Fruit fly (Drosophila melanogaster) whole organism, embryonic: ENCODE results near the gene CG3534.
A peak's percentile ranks its signal among the peaks of the same experiment; 100 is the strongest.

ENCODE experiments used
- Antp ChIP-seq: fragments of 200-800 bp; sonication (Bioruptor generic); optimal IDR thresholded peaks from 3 replicates; lab custom pipeline; 2016; ENCODE audit warnings: missing biosample characterization, missing genetic modification characterization
- Bteb2 ChIP-seq: fragments of 200-800 bp; sonication (Bioruptor generic); optimal IDR thresholded peaks from 2 replicates; lab custom pipeline; 2016; ENCODE audit warnings: missing biosample characterization, missing genetic modification characterization
- CG10462 ChIP-seq: fragments of 200-800 bp; sonication (Bioruptor generic); optimal IDR thresholded peaks from 2 replicates; lab custom pipeline; 2016; ENCODE audit warnings: missing biosample characterization, missing genetic modification characterization
- CG12299 ChIP-seq: fragments of 200-800 bp; sonication (Bioruptor generic); optimal IDR thresholded peaks from 2 replicates; lab custom pipeline; 2018; ENCODE audit warnings: missing biosample characterization, mild to moderate bottlenecking, missing genetic modification characterization
- CG12659 ChIP-seq: fragments of 200-800 bp; sonication (Bioruptor generic); optimal IDR thresholded peaks from 3 replicates; lab custom pipeline; 2017; ENCODE audit warnings: mild to moderate bottlenecking, missing biosample characterization, missing genetic modification reagents, missing genetic modification characterization
- CG1529 ChIP-seq: fragments of 200-800 bp; sonication (Bioruptor generic); optimal IDR thresholded peaks from 3 replicates; lab custom pipeline; 2018; ENCODE audit warnings: missing biosample characterization, missing genetic modification characterization
- CG17359 ChIP-seq: fragments of 200-800 bp; sonication (Bioruptor generic); optimal IDR thresholded peaks from 3 replicates; lab custom pipeline; 2018; ENCODE audit warnings: missing biosample characterization, mild to moderate bottlenecking, missing genetic modification characterization, moderate library complexity
- CG17612 ChIP-seq: fragments of 200-800 bp; sonication (Bioruptor generic); IDR thresholded peaks from 2 replicates; pipeline ENCODE4 v1.3.6; 2022; ENCODE audit warnings: missing biosample characterization, missing genetic modification characterization
- CG2202 ChIP-seq: fragments of 200-800 bp; sonication (Bioruptor generic); optimal IDR thresholded peaks from 2 replicates; lab custom pipeline; 2018; ENCODE audit warnings: missing biosample characterization, mild to moderate bottlenecking, missing genetic modification characterization
- CG3065 ChIP-seq: fragments of 200-800 bp; sonication (Bioruptor generic); optimal IDR thresholded peaks from 2 replicates; lab custom pipeline; 2016; ENCODE audit warnings: missing biosample characterization, missing genetic modification characterization
- CG33213 ChIP-seq: fragments of 200-800 bp; sonication (Bioruptor generic); optimal IDR thresholded peaks from 3 replicates; lab custom pipeline; 2016; ENCODE audit warnings: missing biosample characterization, missing genetic modification characterization
- CG3838 ChIP-seq: fragments of 200-800 bp; sonication (Bioruptor generic); optimal IDR thresholded peaks from 3 replicates; lab custom pipeline; 2016; ENCODE audit warnings: missing biosample characterization, missing genetic modification characterization
- CG43689 ChIP-seq: fragments of 200-800 bp; sonication (Bioruptor generic); IDR thresholded peaks from 2 replicates; pipeline ENCODE4 v1.3.6; 2022; ENCODE audit warnings: missing biosample characterization, missing genetic modification characterization
- CG5953 ChIP-seq: fragments of 200-800 bp; sonication (Bioruptor generic); IDR thresholded peaks from 2 replicates; pipeline ENCODE4 v1.3.6; 2022; ENCODE audit warnings: missing biosample characterization, missing genetic modification characterization
- CG6654 ChIP-seq: fragments of 200-800 bp; sonication (Bioruptor generic); optimal IDR thresholded peaks from 2 replicates; lab custom pipeline; 2017; ENCODE audit warnings: missing biosample characterization, mild to moderate bottlenecking, missing genetic modification characterization
- CG6765 ChIP-seq: fragments of 200-800 bp; sonication (Bioruptor generic); optimal IDR thresholded peaks from 3 replicates; lab custom pipeline; 2017; ENCODE audit warnings: missing biosample characterization, mild to moderate bottlenecking, missing genetic modification characterization
- Deaf1 ChIP-seq: fragments of 200-800 bp; optimal IDR thresholded peaks from 3 replicates; lab custom pipeline; 2019; ENCODE audit warnings: missing biosample characterization, mild to moderate bottlenecking, missing genetic modification characterization, moderate library complexity
- Fer3 ChIP-seq: fragments of 200-800 bp; sonication (Bioruptor generic); optimal IDR thresholded peaks from 2 replicates; lab custom pipeline; 2018; ENCODE audit warnings: missing biosample characterization, mild to moderate bottlenecking, missing genetic modification characterization, moderate library complexity
- Hr78 ChIP-seq, 2 experiments: fragments of 200-800 bp in 1 of 2; fragments of >200 bp in 1 of 2; sonication (Bioruptor generic) in 1 of 2; optimal IDR thresholded peaks; 2 replicates each; lab custom pipeline; 2017 to 2019; ENCODE audit warnings: missing biosample characterization in 2 of 2, missing genetic modification characterization in 2 of 2, mild to moderate bottlenecking in 1 of 2, moderate library complexity in 1 of 2
- Lpt ChIP-seq: fragments of >200 bp; optimal IDR thresholded peaks from 2 replicates; lab custom pipeline; 2018; ENCODE audit warnings: missing biosample characterization, missing genetic modification characterization
- MTF-1 ChIP-seq: fragments of 200-800 bp; sonication (Bioruptor generic); optimal IDR thresholded peaks from 2 replicates; lab custom pipeline; 2018; ENCODE audit warnings: missing biosample characterization, mild to moderate bottlenecking, missing genetic modification characterization, borderline replicate concordance
- Max ChIP-seq: fragments of 200-800 bp; sonication (Bioruptor generic); optimal IDR thresholded peaks from 2 replicates; lab custom pipeline; 2016; ENCODE audit warnings: missing biosample characterization, mild to moderate bottlenecking, missing genetic modification characterization
- Myb ChIP-seq: fragments of 200-800 bp; sonication (Bioruptor generic); optimal IDR thresholded peaks from 2 replicates; lab custom pipeline; 2016; ENCODE audit warnings: missing biosample characterization, missing genetic modification characterization
- ase ChIP-seq: fragments of 200-800 bp; sonication (Bioruptor generic); IDR thresholded peaks from 3 replicates; pipeline ENCODE4 v1.3.6; 2022; ENCODE audit warnings: missing biosample characterization, missing genetic modification characterization
- br ChIP-seq: fragments of >200 bp; optimal IDR thresholded peaks from 2 replicates; lab custom pipeline; 2017
- cad ChIP-seq: fragments of >200 bp; optimal IDR thresholded peaks from 2 replicates; lab custom pipeline; 2017; ENCODE audit warnings: missing biosample characterization, missing genetic modification characterization
- chm ChIP-seq: fragments of 200-800 bp; sonication (Bioruptor generic); IDR thresholded peaks from 2 replicates; pipeline ENCODE4 v1.3.6; 2022; ENCODE audit warnings: missing biosample characterization, missing genetic modification characterization
- danr ChIP-seq: fragments of 200-800 bp; sonication (Bioruptor generic); IDR thresholded peaks from 2 replicates; pipeline ENCODE4 v1.3.6; 2022; ENCODE audit warnings: missing biosample characterization, missing genetic modification characterization
- en ChIP-seq: fragments of 200-800 bp; sonication (Bioruptor generic); optimal IDR thresholded peaks from 2 replicates; lab custom pipeline; 2016; ENCODE audit warnings: missing biosample characterization, missing genetic modification characterization
- fd3F ChIP-seq: fragments of 200-800 bp; sonication (Bioruptor generic); optimal IDR thresholded peaks from 2 replicates; lab custom pipeline; 2018; ENCODE audit warnings: missing biosample characterization, mild to moderate bottlenecking, missing genetic modification characterization, moderate library complexity
- lab ChIP-seq: fragments of 200-800 bp; sonication (Bioruptor generic); optimal IDR thresholded peaks from 3 replicates; lab custom pipeline; 2017; ENCODE audit warnings: missing biosample characterization, missing genetic modification characterization, mild to moderate bottlenecking, moderate library complexity, missing genetic modification reagents
- maf-S ChIP-seq: fragments of 200-800 bp; sonication (Bioruptor generic); optimal IDR thresholded peaks from 2 replicates; lab custom pipeline; 2016; ENCODE audit warnings: missing biosample characterization, missing genetic modification characterization
- mirr ChIP-seq: fragments of 200-800 bp; sonication (Bioruptor generic); optimal IDR thresholded peaks from 3 replicates; lab custom pipeline; 2018; ENCODE audit warnings: missing biosample characterization, mild to moderate bottlenecking, missing genetic modification characterization
- p53 ChIP-seq: fragments of 200-800 bp; sonication (Bioruptor generic); optimal IDR thresholded peaks from 2 replicates; lab custom pipeline; 2016; ENCODE audit warnings: missing biosample characterization, missing genetic modification characterization
- pfk ChIP-seq: fragments of 200-800 bp; sonication (Bioruptor generic); optimal IDR thresholded peaks from 2 replicates; lab custom pipeline; 2018; ENCODE audit warnings: missing biosample characterization, mild to moderate bottlenecking, missing genetic modification characterization, moderate library complexity
- scrt ChIP-seq: fragments of 200-800 bp; sonication (Bioruptor generic); optimal IDR thresholded peaks from 2 replicates; lab custom pipeline; 2018; ENCODE audit warnings: missing biosample characterization, mild to moderate bottlenecking, missing genetic modification characterization, moderate library complexity
- shn ChIP-seq: fragments of 200-800 bp; sonication (Bioruptor generic); optimal IDR thresholded peaks from 3 replicates; lab custom pipeline; 2016; ENCODE audit warnings: missing biosample characterization, missing genetic modification characterization
- tna ChIP-seq: fragments of 200-800 bp; sonication (Bioruptor generic); IDR thresholded peaks from 2 replicates; pipeline ENCODE4 v1.3.6; 2022; ENCODE audit warnings: missing biosample characterization, missing genetic modification characterization; ENCODE audit not compliant: partially characterized antibody
- trem ChIP-seq: fragments of 200-800 bp; optimal IDR thresholded peaks from 3 replicates; lab custom pipeline; 2019; ENCODE audit warnings: missing biosample characterization, mild to moderate bottlenecking, missing genetic modification characterization, moderate library complexity
- vnd ChIP-seq: fragments of 200-800 bp; sonication (Bioruptor generic); IDR thresholded peaks from 3 replicates; pipeline ENCODE4 v1.3.6; 2022; ENCODE audit warnings: missing biosample characterization, missing genetic modification characterization; ENCODE audit not compliant: partially characterized antibody

CG3534 gene

dm6 chr3R:16996059-16996959, at the start of gene CG3534, which contains the start of gene EMC2A (continued):
- TF ChIP-seq vnd (GFP tag; lab: Robert Waterston, UW) (no peak), CG1529 (GFP tag; lab: Kevin White, UChicago) (no peak), CG12659 (GFP tag; lab: Kevin White, UChicago) (peak; percentile 2), CG33213 (GFP tag; lab: Kevin White, UChicago) (no peak), cad (GFP tag; lab: Kevin White, UChicago) (no peak), danr (GFP tag; lab: Robert Waterston, UW) (no peak), CG12299 (tag; lab: Kevin White, UChicago) (no peak), CG5953 (no peak), br (no peak), tna (GFP tag; lab: Robert Waterston, UW) (0 out of 2 replicates have a peak, but pooled peaks have one; percentile 29), Deaf1 (tag; lab: Kevin White, UChicago) (peak; percentile 64), Myb (peak; percentile 37), lab (GFP tag; lab: Kevin White, UChicago) (peak; percentile 11), p53 (peak; percentile 10), CG6765 (no peak), CG17612 (GFP tag; lab: Robert Waterston, UW) (no peak), chm (GFP tag; lab: Robert Waterston, UW) (no peak), CG10462 (GFP tag; lab: Kevin White, UChicago) (no peak), MTF-1 (GFP tag; lab: Kevin White, UChicago) (no peak), CG17359 (tag; lab: Kevin White, UChicago) (peak; percentile 8), shn (GFP tag; lab: Kevin White, UChicago) (no peak), CG3065 (GFP tag; lab: Kevin White, UChicago) (no peak), CG2202 (tag; lab: Kevin White, UChicago) (no peak), maf-S (GFP tag; lab: Kevin White, UChicago) (peak; percentile 17), CG3838 (GFP tag; lab: Kevin White, UChicago) (no peak), en (GFP tag; lab: Kevin White, UChicago) (no peak), Max (GFP tag; lab: Kevin White, UChicago) (peak; percentile 21), Fer3 (tag; lab: Kevin White, UChicago) (no peak), CG6654 (no peak), ase (GFP tag; lab: Robert Waterston, UW) (no peak), CG43689 (GFP tag; lab: Robert Waterston, UW) (no peak), Antp (GFP tag; lab: Kevin White, UChicago) (peak; percentile 33), Lpt (GFP tag; lab: Kevin White, UChicago) (no peak), pfk (GFP tag; lab: Kevin White, UChicago) (no peak), Hr78 (GFP tag; optimal IDR thresholded peaks at IDR 0.05; lab: Kevin White, UChicago) (peak in 1 of 2 experiments; percentile 87), Bteb2 (GFP tag; lab: Kevin White, UChicago) (no peak), scrt (GFP tag; lab: Kevin White, UChicago) (no peak), trem (peak; percentile 98), mirr (GFP tag; lab: Kevin White, UChicago) (no peak), fd3F (no peak)
